Worm (Caenorhabditis elegans) whole organism, midembryonic: ENCODE measurements around the gene spp-19.

Experiments used
- T22C8.4 ChIP-seq: fragments of 200-800 bp; sonication (Bioruptor generic); IDR thresholded peaks from 2 replicates; pipeline ENCODE4 v1.3.6; 2022; ENCODE audit warnings: missing genetic modification characterization, missing compliant biosample characterization
- cog-1 ChIP-seq: sonication (generic microtip); optimal IDR thresholded peaks from 2 replicates; lab custom pipeline; 2016; ENCODE audit warnings: missing genetic modification characterization, missing compliant biosample characterization
- flt-1 ChIP-seq: fragments of 200-800 bp; sonication (Bioruptor generic); IDR thresholded peaks from 2 replicates; pipeline ENCODE4 v1.3.6; 2022; ENCODE audit warnings: missing genetic modification characterization, missing compliant biosample characterization
- klf-2 ChIP-seq: fragments of 200-800 bp; sonication (Bioruptor generic); conservative IDR thresholded peaks from 2 replicates; pipeline ENCODE4 v1.3.6; 2022; ENCODE audit warnings: missing genetic modification reagents, missing genetic modification characterization, missing compliant biosample characterization
- ref-1 ChIP-seq: fragments of 200-800 bp; sonication (Bioruptor generic); conservative IDR thresholded peaks from 2 replicates; pipeline ENCODE4 v1.3.6; 2022; ENCODE audit warnings: missing genetic modification reagents, missing genetic modification characterization, missing compliant biosample characterization
- tab-1 ChIP-seq: fragments of 200-800 bp; sonication (Bioruptor generic); IDR thresholded peaks from 2 replicates; pipeline ENCODE4 v1.3.6; 2022; ENCODE audit warnings: missing genetic modification characterization, missing compliant biosample characterization
- ztf-23 ChIP-seq: fragments of 200-800 bp; sonication (Bioruptor generic); IDR thresholded peaks from 2 replicates; pipeline ENCODE4 v1.3.6; 2022; ENCODE audit warnings: missing genetic modification reagents, missing genetic modification characterization, missing compliant biosample characterization
- ztf-29 ChIP-seq: fragments of 200-800 bp; sonication (Bioruptor generic); IDR thresholded peaks from 2 replicates; pipeline ENCODE4 v1.3.6; 2022; ENCODE audit warnings: missing genetic modification reagents, missing genetic modification characterization, missing compliant biosample characterization

DNA sequence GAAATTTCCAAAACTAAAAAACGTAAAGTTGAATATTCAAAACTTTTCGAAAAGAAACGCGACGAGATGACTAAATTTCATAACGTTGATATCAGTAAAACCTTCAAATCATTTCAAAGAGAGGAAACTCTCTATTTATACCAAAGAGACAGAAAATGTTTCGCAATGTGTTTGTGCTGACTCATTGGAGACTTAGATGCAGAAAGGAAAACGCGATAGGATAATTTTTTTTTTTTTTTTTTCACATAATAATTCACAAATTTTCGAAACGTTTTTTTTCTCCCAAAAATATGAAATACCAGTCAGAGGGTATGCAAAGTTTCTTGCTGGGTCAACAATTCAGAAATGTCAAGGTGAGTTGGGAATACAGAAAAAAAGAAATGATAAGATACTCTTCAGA is 44.7 kb upstream of the spp-19 start:
- TF ChIP-seq T22C8.4 (GFP tag; lab: Robert Waterston, UW) (no peak), ztf-23 (GFP tag; lab: Robert Waterston, UW) (no peak), flt-1 (GFP tag; lab: Robert Waterston, UW) (no peak), cog-1 (no peak), ref-1 (GFP tag; lab: Robert Waterston, UW) (no peak), tab-1 (GFP tag; lab: Robert Waterston, UW) (no peak), ztf-29 (GFP tag; lab: Robert Waterston, UW) (no peak), klf-2 (GFP tag; lab: Robert Waterston, UW) (no peak)
